Fruit fly (Drosophila melanogaster) whole organism, wandering third instar larva: ENCODE measurements around the gene CG14644.

Experiments used
- CG32264 ChIP-seq: fragments of 200-800 bp; sonication (Bioruptor generic); optimal IDR thresholded peaks from 2 replicates; lab custom pipeline; 2016; ENCODE audit warnings: missing biosample characterization, missing genetic modification characterization
- CG9705 ChIP-seq: fragments of 200-800 bp; sonication (Bioruptor generic); optimal IDR thresholded peaks from 2 replicates; lab custom pipeline; 2018; ENCODE audit warnings: missing biosample characterization, mild to moderate bottlenecking, missing genetic modification characterization
- GATAd ChIP-seq: sonication (Bioruptor generic); optimal IDR thresholded peaks from 2 replicates; lab custom pipeline; 2016; ENCODE audit warnings: missing biosample characterization, missing genetic modification characterization
- Myc ChIP-seq: fragments of >200 bp; optimal IDR thresholded peaks from 2 replicates; lab custom pipeline; 2017
- brk ChIP-seq: fragments of 200-800 bp; sonication (Bioruptor generic); optimal IDR thresholded peaks from 2 replicates; lab custom pipeline; 2016; ENCODE audit warnings: missing biosample characterization, mild to moderate bottlenecking, missing genetic modification characterization
- dmrt93B ChIP-seq: fragments of 200-800 bp; sonication (Bioruptor generic); optimal IDR thresholded peaks from 2 replicates; lab custom pipeline; 2018; ENCODE audit warnings: missing biosample characterization, mild to moderate bottlenecking, missing genetic modification characterization
- ey ChIP-seq: fragments of 200-800 bp; sonication (Bioruptor generic); optimal IDR thresholded peaks from 2 replicates; lab custom pipeline; 2016; ENCODE audit warnings: missing biosample characterization, missing genetic modification characterization
- jim ChIP-seq: fragments of 175-275, 200-325 bp; sonication (Bioruptor generic); optimal IDR thresholded peaks from 2 replicates; lab custom pipeline; 2016; ENCODE audit warnings: missing biosample characterization, mild to moderate bottlenecking, missing genetic modification characterization
- pan ChIP-seq: fragments of >200 bp; optimal IDR thresholded peaks from 2 replicates; lab custom pipeline; 2017
- psq ChIP-seq: fragments of 200-800 bp; sonication (Bioruptor generic); optimal IDR thresholded peaks from 3 replicates; lab custom pipeline; 2017; ENCODE audit warnings: missing biosample characterization, mild to moderate bottlenecking, missing genetic modification characterization, moderate library complexity
- usp ChIP-seq: fragments of >200 bp; optimal IDR thresholded peaks from 2 replicates; lab custom pipeline; 2017; ENCODE audit warnings: missing biosample characterization, missing genetic modification characterization
- woc ChIP-seq: sonication (Bioruptor generic); optimal IDR thresholded peaks from 2 replicates; lab custom pipeline; 2016; ENCODE audit warnings: missing biosample characterization, mild to moderate bottlenecking, missing genetic modification characterization

DNA sequence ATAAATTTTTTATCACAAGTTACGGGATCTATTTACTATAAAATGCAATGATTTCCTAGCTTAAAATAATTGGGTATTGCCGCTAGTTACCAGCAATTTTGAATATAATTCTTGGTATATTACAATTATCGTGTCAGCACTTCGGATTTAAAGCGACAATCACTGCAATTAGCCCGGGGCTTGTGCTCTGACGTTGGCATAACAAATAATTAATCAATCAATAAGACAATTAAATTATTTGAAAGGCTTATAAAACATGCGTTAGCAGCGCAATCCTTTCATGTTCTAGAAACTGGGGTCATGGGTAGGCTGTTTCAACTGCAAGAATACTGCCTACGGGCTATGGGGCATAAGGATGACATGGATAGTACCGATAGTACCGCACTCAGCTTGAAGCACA is 3.8 kb upstream of the CG14644 start, which contains the start of gene Or82a:
- TF ChIP-seq CG9705, result no peak
- no peak for TF ChIP-seq brk (GFP tag; lab: Kevin White, UChicago)
- no peak for TF ChIP-seq usp (GFP tag; lab: Kevin White, UChicago)
- TF ChIP-seq GATAd (GFP tag; lab: Kevin White, UChicago), result no peak
- no peak for TF ChIP-seq jim (GFP tag; lab: Kevin White, UChicago)
- no peak for TF ChIP-seq woc (GFP tag; lab: Kevin White, UChicago)
- no peak for TF ChIP-seq Myc (lab: Kevin White, UChicago)
- no peak for TF ChIP-seq pan (lab: Kevin White, UChicago)
- no peak for TF ChIP-seq psq (GFP tag; lab: Kevin White, UChicago)
- no peak for TF ChIP-seq CG32264 (GFP tag; lab: Kevin White, UChicago)
- no peak for TF ChIP-seq dmrt93B
- TF ChIP-seq ey (GFP tag; lab: Kevin White, UChicago), result no peak
